Worm (Caenorhabditis elegans) whole organism, early embryonic: ENCODE data around the gene hrg-10.

Experiments
- F13C5.2 ChIP-seq: sonication (generic microtip); optimal IDR thresholded peaks from 2 replicates; lab custom pipeline; 2017; ENCODE audit warnings: mild to moderate bottlenecking, missing genetic modification characterization, inconsistent platforms, missing compliant biosample characterization
- ama-1 ChIP-seq: fragments of 150-350 bp; optimal IDR thresholded peaks from 2 replicates; lab custom pipeline; 2014
- flt-1 ChIP-seq: fragments of 200-800 bp; sonication (Bioruptor generic); IDR thresholded peaks from 2 replicates; pipeline ENCODE4 v1.3.6; 2022; ENCODE audit warnings: missing genetic modification characterization, missing compliant biosample characterization
- hmbx-1 ChIP-seq: sonication (generic microtip); optimal IDR thresholded peaks from 2 replicates; lab custom pipeline; 2016; ENCODE audit warnings: mild to moderate bottlenecking, missing genetic modification characterization, missing compliant biosample characterization
- hmg-4 ChIP-seq: fragments of 200-800 bp; sonication (Bioruptor generic); optimal IDR thresholded peaks from 2 replicates; lab custom pipeline; 2018; ENCODE audit warnings: mild to moderate bottlenecking, missing genetic modification characterization, missing compliant biosample characterization
- hnd-1 ChIP-seq: sonication (generic microtip); optimal IDR thresholded peaks from 2 replicates; lab custom pipeline; 2016; ENCODE audit warnings: missing genetic modification characterization, missing compliant biosample characterization
- scrt-1 ChIP-seq: fragments of 200-800 bp; sonication (Bioruptor generic); IDR thresholded peaks from 2 replicates; pipeline ENCODE4 v1.3.6; 2022; ENCODE audit warnings: missing genetic modification characterization, missing compliant biosample characterization
- tbx-37 ChIP-seq: fragments of 200-800 bp; sonication (Bioruptor generic); conservative IDR thresholded peaks from 2 replicates; pipeline ENCODE4 v1.3.6; 2022; ENCODE audit warnings: missing genetic modification reagents, missing genetic modification characterization, missing compliant biosample characterization
- tra-4 ChIP-seq: sonication (generic microtip); optimal IDR thresholded peaks from 2 replicates; lab custom pipeline; 2017; ENCODE audit warnings: missing genetic modification characterization, missing compliant biosample characterization

DNA sequence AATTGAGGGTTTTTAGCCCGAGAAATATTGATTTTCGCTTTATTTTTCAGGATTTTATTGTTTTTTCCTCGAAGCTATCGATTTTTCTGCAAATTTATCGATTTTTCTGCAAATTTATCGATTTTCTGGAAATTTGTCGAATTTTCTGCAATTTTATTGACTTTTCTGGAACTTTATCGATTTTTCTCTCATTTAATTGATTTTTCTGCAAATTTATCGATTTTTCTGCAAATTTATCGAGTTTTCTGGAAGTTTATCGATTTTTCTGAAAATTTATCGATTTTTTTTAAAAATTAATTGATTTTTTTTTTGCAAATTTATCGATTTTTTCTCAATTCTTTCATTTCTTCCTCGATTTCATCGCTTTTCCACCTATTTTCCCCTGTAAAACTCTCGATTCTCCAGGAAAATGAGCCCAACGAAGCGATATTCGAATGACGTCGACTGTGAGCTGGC, 36.4 kb upstream of the hrg-10 start, which contains the start of gene gtf-2F2:
- TF ChIP-seq tbx-37 (GFP tag; lab: Robert Waterston, UW) (no peak), hmg-4 (GFP tag; lab: Kevin White, UChicago) (no peak), tra-4 (tag; lab: Kevin White, UChicago) (no peak), ama-1 (lab: Kevin White, UChicago) (no peak), hmbx-1 (tag; lab: Kevin White, UChicago) (no peak), scrt-1 (GFP tag; lab: Robert Waterston, UW) (no peak), hnd-1 (no peak), F13C5.2 (no peak), flt-1 (no peak)
